Worm (Caenorhabditis elegans) whole organism, L1 larva: ENCODE measurements around the gene elo-1.

Experiments
- nhr-28 ChIP-seq: fragments of 150-350 bp; optimal IDR thresholded peaks from 2 replicates; lab custom pipeline; 2014; ENCODE audit warnings: missing biosample characterization, missing genetic modification characterization
- snpc-4 ChIP-seq: fragments of 150-350 bp; optimal IDR thresholded peaks from 2 replicates; lab custom pipeline; 2014; ENCODE audit warnings: missing biosample characterization, missing genetic modification characterization
- unc-30 ChIP-seq: sonication (generic microtip); optimal IDR thresholded peaks from 2 replicates; lab custom pipeline; 2017; ENCODE audit warnings: missing biosample characterization, missing genetic modification characterization

- TF ChIP-seq nhr-28 (tag; lab: Kevin White, UChicago) (no peak), snpc-4 (no peak), unc-30 (tag; lab: Kevin White, UChicago) (no peak)
Measured at ce11 chrIV:9536124-9536523, 10.0 kb downstream of the elo-1 start.
